Fruit fly (Drosophila melanogaster): ENCODE measurements around the gene Tango14.

The Tango14 gene

dm6 chr2L:1185642-1186497 lies 27.4 kb downstream of the Tango14 start, which contains the start of gene CG5001 (continued):
- peak; percentile 97 for TF ChIP-seq CG10431 (GFP tag; optimal IDR thresholded peaks at IDR 0.05)
- TF ChIP-seq CG9609 (GFP tag; optimal IDR thresholded peaks at IDR 0.05) = peak; percentile 57
- TF ChIP-seq p53 (GFP tag; optimal IDR thresholded peaks at IDR 0.05) = no peak
- TF ChIP-seq Dref (GFP tag; IDR thresholded peaks at IDR 0.05) = 0 out of 2 replicates have a peak, but pooled peaks have one; percentile 9
- TF ChIP-seq trem (tag; optimal IDR thresholded peaks at IDR 0.05) = peak; percentile 79
- TF ChIP-seq hb (GFP tag; IDR thresholded peaks at IDR 0.05; ENCODE audit: partially characterized antibody) = no peak
- TF ChIP-seq Atf-2 (GFP tag; optimal IDR thresholded peaks at IDR 0.05) = peak; percentile 54
- TF ChIP-seq CG12219 (GFP tag; optimal IDR thresholded peaks at IDR 0.05) = peak; percentile 65
- TF ChIP-seq pum (GFP tag; optimal IDR thresholded peaks at IDR 0.05) = peak; percentile 62
- TF ChIP-seq CG4404 (GFP tag; IDR thresholded peaks at IDR 0.05) = peak; percentile 41; the same call in 1 of the 2 replicates
- TF ChIP-seq CG2678 (tag; optimal IDR thresholded peaks at IDR 0.05) = peak; percentile 92
- TF ChIP-seq da (GFP tag; optimal IDR thresholded peaks at IDR 0.05) = no peak
- TF ChIP-seq dpn (GFP tag; optimal IDR thresholded peaks at IDR 0.05) = peak; percentile 77 to 86
- peak; percentile 74 for TF ChIP-seq CG10654 (GFP tag; optimal IDR thresholded peaks at IDR 0.05)
- peak; percentile 61 for TF ChIP-seq seq (GFP tag; IDR thresholded peaks at IDR 0.05)
- peak; percentile 73 for TF ChIP-seq CG5180 (GFP tag; optimal IDR thresholded peaks at IDR 0.05)
- TF ChIP-seq pb (GFP tag; optimal IDR thresholded peaks at IDR 0.05) = no peak
- TF ChIP-seq emc (GFP tag; optimal IDR thresholded peaks at IDR 0.05) = peak; percentile 51
- TF ChIP-seq wor (GFP tag; IDR thresholded peaks at IDR 0.05) = peak; percentile 51; the same call in 1 of the 2 replicates
- peak; percentile 34 for TF ChIP-seq dm (GFP tag; optimal IDR thresholded peaks at IDR 0.05)
- TF ChIP-seq CG17802 (tag; optimal IDR thresholded peaks at IDR 0.05) = peak; percentile 42
- TF ChIP-seq CG17385 (GFP tag; optimal IDR thresholded peaks at IDR 0.05) = peak; percentile 77
- no peak for TF ChIP-seq Sin3A (optimal IDR thresholded peaks at IDR 0.05)
- TF ChIP-seq psq (GFP tag; optimal IDR thresholded peaks at IDR 0.05) = peak; percentile 59
- TF ChIP-seq Dad (GFP tag; optimal IDR thresholded peaks at IDR 0.05) = no peak
- TF ChIP-seq CG14860 (GFP tag; IDR thresholded peaks at IDR 0.05; ENCODE audit: partially characterized antibody) = peak; percentile 23; the same call in 1 of the 3 replicates
- TF ChIP-seq tin (GFP tag; optimal IDR thresholded peaks at IDR 0.05) = peak; percentile 79
- peak; percentile 88 for TF ChIP-seq gcm (GFP tag; optimal IDR thresholded peaks at IDR 0.05)
- TF ChIP-seq Spps (tag; optimal IDR thresholded peaks at IDR 0.05) = peak; percentile 73
- TF ChIP-seq CG9876 (GFP tag; optimal IDR thresholded peaks at IDR 0.05) = peak; percentile 19
- peak; percentile 94 for TF ChIP-seq lab (GFP tag; optimal IDR thresholded peaks at IDR 0.05)
- peak; percentile 95 for TF ChIP-seq CG32532 (GFP tag; IDR thresholded peaks at IDR 0.05)
- peak; percentile 78 for TF ChIP-seq Hmr (GFP tag; optimal IDR thresholded peaks at IDR 0.05)
- TF ChIP-seq CG14441 (GFP tag; IDR thresholded peaks at IDR 0.05) = peak; percentile 83
- peak; percentile 84 for TF ChIP-seq CG17361 (GFP tag; IDR thresholded peaks at IDR 0.05)
- no peak for TF ChIP-seq h (optimal IDR thresholded peaks at IDR 0.05)
- peak; percentile 54 for TF ChIP-seq CG7987 (GFP tag; optimal IDR thresholded peaks at IDR 0.05)
- TF ChIP-seq fru (optimal IDR thresholded peaks at IDR 0.05) = no peak
- peak; percentile 84 for TF ChIP-seq Meics (GFP tag; optimal IDR thresholded peaks at IDR 0.05)
- peak; percentile 87 for TF ChIP-seq CG8924 (tag; optimal IDR thresholded peaks at IDR 0.05)
- TF ChIP-seq CG14710 (tag; optimal IDR thresholded peaks at IDR 0.05) = peak; percentile 76
- peak in 1 of 3 experiments; percentile 75 for TF ChIP-seq lola (GFP tag; optimal IDR thresholded peaks at IDR 0.05)
- peak; percentile 68 for TF ChIP-seq Oaz (GFP tag; IDR thresholded peaks at IDR 0.05)
- peak; percentile 83 for TF ChIP-seq CG12155 (GFP tag; optimal IDR thresholded peaks at IDR 0.05)
- TF ChIP-seq CG16863 (GFP tag; optimal IDR thresholded peaks at IDR 0.05) = peak; percentile 60
- peak; percentile 90 for TF ChIP-seq NFAT (GFP tag; IDR thresholded peaks at IDR 0.05)
- no peak for TF ChIP-seq Hey (tag; optimal IDR thresholded peaks at IDR 0.05)
- peak; percentile 82 for TF ChIP-seq al (GFP tag; IDR thresholded peaks at IDR 0.05)
- TF ChIP-seq CoRest (tag; optimal IDR thresholded peaks at IDR 0.05) = peak; percentile 89
- peak; percentile 85 for TF ChIP-seq az2 (GFP tag; optimal IDR thresholded peaks at IDR 0.05)
